Fruit fly (Drosophila melanogaster): ENCODE results near the gene sfl.

sfl gene

DNA sequence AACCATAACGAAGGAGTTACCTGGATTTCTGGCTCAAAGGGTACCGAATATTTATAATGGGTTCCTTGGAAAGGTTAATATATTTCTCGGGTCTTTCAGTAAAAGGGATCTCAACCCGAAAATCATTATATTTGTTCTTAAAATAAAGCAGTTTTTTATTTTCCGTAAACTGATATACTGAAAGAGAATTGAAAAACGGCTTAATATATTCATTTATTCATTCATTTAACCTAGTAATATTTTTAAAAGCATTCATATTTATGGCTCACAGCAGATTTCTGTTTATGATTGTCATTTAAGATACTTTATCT is 1.4 kb downstream of the sfl start (continued):
- peak; percentile 17 for TF ChIP-seq CG6276 (GFP tag; optimal IDR thresholded peaks at IDR 0.05)
- TF ChIP-seq CG15336 (GFP tag; IDR thresholded peaks at IDR 0.05) = peak; percentile 52; the same call in 1 of the 2 replicates
- no peak for TF ChIP-seq fkh (GFP tag; optimal IDR thresholded peaks at IDR 0.05)
- TF ChIP-seq svp (GFP tag) = peak; percentile 44
- TF ChIP-seq OdsH (GFP tag; optimal IDR thresholded peaks at IDR 0.05) = no peak

DNA sequence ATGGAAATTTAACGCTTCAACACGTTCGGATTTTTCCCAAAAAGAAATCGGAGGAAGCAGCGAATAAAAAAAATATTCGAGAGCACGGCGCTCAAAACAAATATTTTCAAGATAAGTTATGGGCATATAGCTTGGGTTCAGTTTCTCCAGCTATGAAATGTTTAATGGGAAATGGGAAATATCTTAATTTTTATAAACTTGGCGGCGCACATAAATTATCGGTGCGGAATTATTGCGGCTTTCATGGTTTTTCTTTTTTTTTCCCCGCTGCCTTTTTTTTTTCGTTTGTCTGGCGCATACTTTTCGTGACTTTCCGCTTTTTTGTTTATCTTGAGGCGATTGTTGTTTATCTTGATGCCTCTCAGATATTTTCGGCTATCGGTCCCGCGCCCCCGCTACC is 2.5 kb downstream of the sfl start:
- TF ChIP-seq CG6276 (GFP tag; optimal IDR thresholded peaks at IDR 0.05) = peak; percentile 11
- TF ChIP-seq CG10631 (GFP tag; optimal IDR thresholded peaks at IDR 0.05) = no peak

- TF ChIP-seq ss (GFP tag; optimal IDR thresholded peaks at IDR 0.05) (no peak), CG31627 (GFP tag; optimal IDR thresholded peaks at IDR 0.05) (no peak), CG8632 (GFP tag; optimal IDR thresholded peaks at IDR 0.05) (no peak), CG11762 (GFP tag; optimal IDR thresholded peaks at IDR 0.05; ENCODE audit: insufficient read depth) (no peak), CG3032 (tag; optimal IDR thresholded peaks at IDR 0.05) (no peak), CG6808 (GFP tag; optimal IDR thresholded peaks at IDR 0.05) (no peak), Hr38 (GFP tag; optimal IDR thresholded peaks at IDR 0.05) (no peak), CG32006 (GFP tag; optimal IDR thresholded peaks at IDR 0.05) (peak; percentile 26), CG6163 (GFP tag; IDR thresholded peaks at IDR 0.05) (0 out of 3 replicates have a peak, but pooled peaks have one; percentile 25), Eip78C (GFP tag) (peak; percentile 57), Sox14 (GFP tag; optimal IDR thresholded peaks at IDR 0.05) (no peak), CG3919 (GFP tag; optimal IDR thresholded peaks at IDR 0.05) (peak; percentile 9), Smox (GFP tag; optimal IDR thresholded peaks at IDR 0.05) (no peak), salr (GFP tag; optimal IDR thresholded peaks at IDR 0.05) (no peak), Hr4 (GFP tag; optimal IDR thresholded peaks at IDR 0.05) (peak; percentile 4), CG34406 (GFP tag; optimal IDR thresholded peaks at IDR 0.05) (no peak), svp (GFP tag) (no peak), OdsH (GFP tag; optimal IDR thresholded peaks at IDR 0.05) (peak; percentile 1), topi (GFP tag; optimal IDR thresholded peaks at IDR 0.05) (no peak), CG9139 (GFP tag; optimal IDR thresholded peaks at IDR 0.05) (no peak), pdm3 (GFP tag; optimal IDR thresholded peaks at IDR 0.05) (peak; percentile 12), CG6854 (GFP tag; optimal IDR thresholded peaks at IDR 0.05) (no peak), Sox15 (GFP tag; optimal IDR thresholded peaks at IDR 0.05) (no peak), CG7368 (GFP tag; optimal IDR thresholded peaks at IDR 0.05) (no peak), Ets96B (tag; optimal IDR thresholded peaks at IDR 0.05) (peak; percentile 11), CG6276 (GFP tag; optimal IDR thresholded peaks at IDR 0.05) (no peak)
These were observed 3.1 kb downstream of the sfl start for dm6 chr3L:6498602-6499001.

DNA sequence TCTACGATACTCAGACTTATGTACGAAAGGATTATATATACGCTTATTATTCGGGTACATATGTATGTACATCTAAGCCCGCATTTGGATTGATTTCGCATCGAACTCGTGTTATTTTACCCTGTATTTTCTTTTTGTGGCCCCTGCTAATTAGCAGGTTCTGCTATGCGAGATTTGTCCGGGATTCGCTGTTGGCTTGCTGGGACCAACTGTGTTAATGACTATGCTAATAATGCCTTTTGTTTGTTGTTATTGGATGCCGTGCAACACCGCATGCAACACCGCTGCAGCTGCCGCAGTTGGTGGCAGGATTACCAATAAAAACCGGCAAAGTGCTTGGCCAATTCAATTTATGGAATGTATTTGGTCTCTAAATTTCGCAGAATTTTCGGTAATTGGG is 5.0 kb downstream of the sfl start:
- no peak for TF ChIP-seq CG3032 (tag; optimal IDR thresholded peaks at IDR 0.05)
- TF ChIP-seq CG6276 (GFP tag; optimal IDR thresholded peaks at IDR 0.05) = no peak
- no peak for TF ChIP-seq CG4318 (GFP tag; optimal IDR thresholded peaks at IDR 0.05)
- no peak for TF ChIP-seq OdsH (GFP tag; optimal IDR thresholded peaks at IDR 0.05)
- no peak for TF ChIP-seq Sox102F (GFP tag; optimal IDR thresholded peaks at IDR 0.05)
- no peak for TF ChIP-seq CG11762 (GFP tag; optimal IDR thresholded peaks at IDR 0.05; ENCODE audit: insufficient read depth)
- TF ChIP-seq esn (GFP tag; optimal IDR thresholded peaks at IDR 0.05) = no peak
- no peak for TF ChIP-seq Eip75B (GFP tag; optimal IDR thresholded peaks at IDR 0.05)
- TF ChIP-seq Eip78C (GFP tag) = no peak
- no peak for TF ChIP-seq lz (GFP tag; optimal IDR thresholded peaks at IDR 0.05)
- TF ChIP-seq dac (GFP tag; optimal IDR thresholded peaks at IDR 0.05) = no peak
- no peak for TF ChIP-seq CG6792 (GFP tag; optimal IDR thresholded peaks at IDR 0.05)
- no peak for TF ChIP-seq Lpt (GFP tag; optimal IDR thresholded peaks at IDR 0.05)
- TF ChIP-seq Met (GFP tag; optimal IDR thresholded peaks at IDR 0.05) = no peak
- no peak for TF ChIP-seq svp (GFP tag)
- no peak for TF ChIP-seq Ets96B (tag; optimal IDR thresholded peaks at IDR 0.05)

Measured in whole organism, prepupa.